Worm (Caenorhabditis elegans) whole organism, early embryonic: ENCODE data around the gene C17B7.9.

Experiments
- B0310.2 ChIP-seq: sonication (generic microtip); optimal IDR thresholded peaks from 2 replicates; lab custom pipeline; 2016; ENCODE audit warnings: mild to moderate bottlenecking, missing genetic modification characterization, missing compliant biosample characterization
- F13C5.2 ChIP-seq: sonication (generic microtip); optimal IDR thresholded peaks from 2 replicates; lab custom pipeline; 2017; ENCODE audit warnings: mild to moderate bottlenecking, missing genetic modification characterization, inconsistent platforms, missing compliant biosample characterization
- ama-1 ChIP-seq: fragments of 150-350 bp; optimal IDR thresholded peaks from 2 replicates; lab custom pipeline; 2014
- ceh-13 ChIP-seq: fragments of 200-800 bp; sonication (Bioruptor generic); optimal IDR thresholded peaks from 2 replicates; lab custom pipeline; 2018; ENCODE audit warnings: mild to moderate bottlenecking, missing genetic modification characterization, missing compliant biosample characterization
- ceh-36 ChIP-seq: sonication (generic microtip); optimal IDR thresholded peaks from 2 replicates; lab custom pipeline; 2016; ENCODE audit warnings: missing genetic modification characterization, inconsistent platforms, missing compliant biosample characterization
- ets-7 ChIP-seq: sonication (generic microtip); optimal IDR thresholded peaks from 2 replicates; lab custom pipeline; 2016; ENCODE audit warnings: missing genotype, missing genetic modification characterization, missing compliant biosample characterization
- flt-1 ChIP-seq: fragments of 200-800 bp; sonication (Bioruptor generic); IDR thresholded peaks from 2 replicates; pipeline ENCODE4 v1.3.6; 2022; ENCODE audit warnings: missing genetic modification characterization, missing compliant biosample characterization
- hmg-4 ChIP-seq: fragments of 200-800 bp; sonication (Bioruptor generic); optimal IDR thresholded peaks from 2 replicates; lab custom pipeline; 2018; ENCODE audit warnings: mild to moderate bottlenecking, missing genetic modification characterization, missing compliant biosample characterization
- pes-1 ChIP-seq: fragments of 200-800 bp; sonication (Bioruptor generic); IDR thresholded peaks from 2 replicates; pipeline ENCODE4 v1.3.6; 2022; ENCODE audit warnings: missing genetic modification reagents, missing genetic modification characterization, missing compliant biosample characterization
- scrt-1 ChIP-seq: fragments of 200-800 bp; sonication (Bioruptor generic); IDR thresholded peaks from 2 replicates; pipeline ENCODE4 v1.3.6; 2022; ENCODE audit warnings: missing genetic modification characterization, missing compliant biosample characterization
- tbx-11 ChIP-seq: fragments of 200-800 bp; sonication (Bioruptor generic); IDR thresholded peaks from 2 replicates; pipeline ENCODE4 v1.3.6; 2022; ENCODE audit warnings: missing genetic modification characterization, missing compliant biosample characterization
- tra-4 ChIP-seq: sonication (generic microtip); optimal IDR thresholded peaks from 2 replicates; lab custom pipeline; 2017; ENCODE audit warnings: missing genetic modification characterization, missing compliant biosample characterization

ce11 chrV:3288134-3288533 is 43.8 kb downstream of the C17B7.9 start:
- TF ChIP-seq B0310.2 (tag; lab: Kevin White, UChicago) (no peak), ama-1 (lab: Kevin White, UChicago) (no peak), ceh-13 (GFP tag; lab: Kevin White, UChicago) (no peak), scrt-1 (GFP tag; lab: Robert Waterston, UW) (no peak), F13C5.2 (tag; lab: Kevin White, UChicago) (no peak), flt-1 (GFP tag; lab: Robert Waterston, UW) (no peak), hmg-4 (no peak), ets-7 (tag; lab: Kevin White, UChicago) (no peak), ceh-36 (tag; lab: Kevin White, UChicago) (no peak), pes-1 (GFP tag; lab: Robert Waterston, UW) (no peak), tra-4 (tag; lab: Kevin White, UChicago) (no peak), tbx-11 (GFP tag; lab: Robert Waterston, UW) (no peak)
